Fruit fly (Drosophila melanogaster): ENCODE data around the gene Ucp4B.
A peak's percentile ranks its signal among the peaks of the same experiment; 100 is the strongest.

Ucp4B gene

dm6 chr2L:5997609-5998229 lies 28.1 kb downstream of the Ucp4B start (continued):
- TF ChIP-seq rib (GFP tag; IDR thresholded peaks at IDR 0.05) (no peak), D19B (GFP tag; optimal IDR thresholded peaks at IDR 0.05) (no peak), CG6689 (GFP tag; IDR thresholded peaks at IDR 0.05) (peak; percentile 27), wdn (GFP tag; IDR thresholded peaks at IDR 0.05) (no peak), pita (GFP tag; optimal IDR thresholded peaks at IDR 0.05) (no peak), Aef1 (GFP tag; IDR thresholded peaks at IDR 0.05) (no peak), CkIIα-i1 (GFP tag; IDR thresholded peaks at IDR 0.05) (no peak), mld (GFP tag; IDR thresholded peaks at IDR 0.05; ENCODE audit: partially characterized antibody) (no peak), CG7963 (GFP tag; IDR thresholded peaks at IDR 0.05; ENCODE audit: partially characterized antibody) (no peak), CG3847 (GFP tag; IDR thresholded peaks at IDR 0.05) (no peak), Ravus (GFP tag; IDR thresholded peaks at IDR 0.05) (no peak), Trl (optimal IDR thresholded peaks at IDR 0.05) (peak; percentile 55 to 75), Trl (GFP tag; optimal IDR thresholded peaks at IDR 0.05) (no peak), onecut (GFP tag; IDR thresholded peaks at IDR 0.05) (peak; percentile 69), Doc2 (GFP tag; IDR thresholded peaks at IDR 0.05) (no peak), CG4328 (GFP tag; optimal IDR thresholded peaks at IDR 0.05) (peak; percentile 84), sug (tag; optimal IDR thresholded peaks at IDR 0.05) (no peak), btn (GFP tag; optimal IDR thresholded peaks at IDR 0.05) (peak; percentile 15), Fer2 (tag; optimal IDR thresholded peaks at IDR 0.05) (peak; percentile 50), Lpt (GFP tag; optimal IDR thresholded peaks at IDR 0.05) (no peak), CG3407 (GFP tag; optimal IDR thresholded peaks at IDR 0.05) (peak; percentile 51), Antp (GFP tag; optimal IDR thresholded peaks at IDR 0.05) (no peak), ttk (GFP tag; IDR thresholded peaks at IDR 0.05) (no peak), CG2202 (tag; optimal IDR thresholded peaks at IDR 0.05) (peak; percentile 48), CG6175 (GFP tag; IDR thresholded peaks at IDR 0.05) (0 out of 3 replicates have a peak, but pooled peaks have one; percentile 37), sima (GFP tag; optimal IDR thresholded peaks at IDR 0.05) (no peak), chm (GFP tag; IDR thresholded peaks at IDR 0.05) (peak; percentile 49; the same call in 1 of the 2 replicates), CG7839 (tag; optimal IDR thresholded peaks at IDR 0.05) (no peak), CG10979 (tag; optimal IDR thresholded peaks at IDR 0.05) (peak; percentile 37), BEAF-32 (GFP tag; optimal IDR thresholded peaks at IDR 0.05) (no peak), Rx (GFP tag; IDR thresholded peaks at IDR 0.05) (no peak), CG17186 (GFP tag; optimal IDR thresholded peaks at IDR 0.05) (no peak), Spps (tag; optimal IDR thresholded peaks at IDR 0.05) (peak; percentile 30), dimm (GFP tag; IDR thresholded peaks at IDR 0.05) (no peak), gem (tag; optimal IDR thresholded peaks at IDR 0.05) (no peak), tll (GFP tag; optimal IDR thresholded peaks at IDR 0.05) (no peak), CG17328 (GFP tag; IDR thresholded peaks at IDR 0.05) (peak; percentile 26; the same call in 1 of the 2 replicates), her (GFP tag; optimal IDR thresholded peaks at IDR 0.05) (no peak), CG11085 (GFP tag; IDR thresholded peaks at IDR 0.05) (no peak), row (GFP tag; IDR thresholded peaks at IDR 0.05) (no peak), CG2712 (tag; optimal IDR thresholded peaks at IDR 0.05) (peak; percentile 49), Gsc (GFP tag; IDR thresholded peaks at IDR 0.05) (no peak), dm (GFP tag; optimal IDR thresholded peaks at IDR 0.05) (no peak), CG10543 (GFP tag; optimal IDR thresholded peaks at IDR 0.05) (peak; percentile 72), ewg (GFP tag; optimal IDR thresholded peaks at IDR 0.05) (peak; percentile 18), ems (GFP tag; optimal IDR thresholded peaks at IDR 0.05) (no peak), esg (GFP tag; conservative IDR thresholded peaks at IDR 0.05) (no peak), CG13424 (tag; optimal IDR thresholded peaks at IDR 0.05) (peak; percentile 11), ERR (GFP tag; optimal IDR thresholded peaks at IDR 0.05) (no peak), CG4617 (GFP tag; optimal IDR thresholded peaks at IDR 0.05; ENCODE audit: borderline replicate concordance) (no peak), ftz-f1 (GFP tag; optimal IDR thresholded peaks at IDR 0.05) (no peak)

Measured in whole organism, embryonic.